Worm (Caenorhabditis elegans): ENCODE measurements around the gene srw-7.

srw-7 gene

ce11 chrV:3766904-3767303, 39.2 kb upstream of the srw-7 start, which contains the start of gene Y39H10A.1:
Y39H10A.1 (plus strand) TSS chrV:3767204.
- TF ChIP-seq dve-1 (tag; optimal IDR thresholded peaks at IDR 0.05) (no peak), eyg-1 (tag; optimal IDR thresholded peaks at IDR 0.05) (no peak), unc-3 (GFP tag; conservative IDR thresholded peaks at IDR 0.05) (no peak), unc-3 (tag; optimal IDR thresholded peaks at IDR 0.05) (no peak), sox-4 (tag; optimal IDR thresholded peaks at IDR 0.05) (no peak)

ce11 chrV:3768270-3768669, 37.8 kb upstream of the srw-7 start, which contains the start of gene R08E5.4:
R08E5.4 (plus strand) TSS chrV:3768570.
- no peak for TF ChIP-seq Y22D7AL.16 (tag; optimal IDR thresholded peaks at IDR 0.05)
- no peak for TF ChIP-seq sox-2 (GFP tag; IDR thresholded peaks at IDR 0.05)
- TF ChIP-seq lim-6 (tag; optimal IDR thresholded peaks at IDR 0.05): no peak
- no peak for TF ChIP-seq unc-86 (tag; optimal IDR thresholded peaks at IDR 0.05)
- TF ChIP-seq dve-1 (tag; optimal IDR thresholded peaks at IDR 0.05): no peak
- TF ChIP-seq ceh-48 (tag; optimal IDR thresholded peaks at IDR 0.05): no peak
- no peak for TF ChIP-seq elt-2 (tag; optimal IDR thresholded peaks at IDR 0.05)
- TF ChIP-seq ceh-19 (GFP tag; optimal IDR thresholded peaks at IDR 0.05): no peak

ce11 chrV:3771437-3772256, 34.4 kb upstream of the srw-7 start, which contains the start of the genes R08E5.1 and rips-1:
R08E5.1 (minus strand) TSS chrV:3771518.
rips-1 (plus strand) TSS chrV:3772021.
- TF ChIP-seq ztf-16 (tag; optimal IDR thresholded peaks at IDR 0.05): no peak
- TF ChIP-seq nfya-1 (tag; optimal IDR thresholded peaks at IDR 0.05): no peak

ce11 chrV:3773618-3774017, 32.4 kb upstream of the srw-7 start:
- no peak for TF ChIP-seq nhr-11 (tag; optimal IDR thresholded peaks at IDR 0.05)
- TF ChIP-seq sox-4 (tag; optimal IDR thresholded peaks at IDR 0.05): no peak
- no peak for TF ChIP-seq unc-55 (GFP tag; optimal IDR thresholded peaks at IDR 0.05)
- TF ChIP-seq ceh-48 (tag; optimal IDR thresholded peaks at IDR 0.05): no peak
- TF ChIP-seq pqm-1 (tag; optimal IDR thresholded peaks at IDR 0.05): no peak
- TF ChIP-seq dve-1 (tag; optimal IDR thresholded peaks at IDR 0.05): no peak
- TF ChIP-seq eyg-1 (tag; optimal IDR thresholded peaks at IDR 0.05): no peak
- no peak for TF ChIP-seq zip-5 (tag; optimal IDR thresholded peaks at IDR 0.05)
- no peak for TF ChIP-seq elt-2 (tag; optimal IDR thresholded peaks at IDR 0.05)
- TF ChIP-seq pros-1 (tag; optimal IDR thresholded peaks at IDR 0.05): no peak
- TF ChIP-seq hlh-30 (tag; optimal IDR thresholded peaks at IDR 0.05; ENCODE audit: insufficient read depth): no peak
- no peak for TF ChIP-seq T23F11.4 (GFP tag; optimal IDR thresholded peaks at IDR 0.05)
- no peak for TF ChIP-seq ahr-1 (tag; optimal IDR thresholded peaks at IDR 0.05)
- no peak for TF ChIP-seq ceh-14 (tag; optimal IDR thresholded peaks at IDR 0.05)
- no peak for TF ChIP-seq ceh-2 (tag; optimal IDR thresholded peaks at IDR 0.05)
- no peak for TF ChIP-seq ceh-19 (GFP tag; optimal IDR thresholded peaks at IDR 0.05)
- TF ChIP-seq pax-1 (tag; optimal IDR thresholded peaks at IDR 0.05): no peak

ce11 chrV:3774653-3775052, 31.4 kb upstream of the srw-7 start:
- TF ChIP-seq ceh-14 (tag; optimal IDR thresholded peaks at IDR 0.05) (no peak), pros-1 (tag; optimal IDR thresholded peaks at IDR 0.05) (no peak), ceh-30 (tag; optimal IDR thresholded peaks at IDR 0.05) (no peak), unc-42 (tag; optimal IDR thresholded peaks at IDR 0.05) (no peak), fax-1 (tag; optimal IDR thresholded peaks at IDR 0.05) (no peak)

ce11 chrV:3776086-3776589, 29.9 kb upstream of the srw-7 start, which contains the start of gene cysl-3:
cysl-3 (minus strand) TSS chrV:3776136.
- TF ChIP-seq npax-4 (tag; optimal IDR thresholded peaks at IDR 0.05): no peak
- TF ChIP-seq nhr-232 (tag; optimal IDR thresholded peaks at IDR 0.05): no peak
- TF ChIP-seq unc-42 (tag; optimal IDR thresholded peaks at IDR 0.05): no peak
- TF ChIP-seq pha-2 (tag; optimal IDR thresholded peaks at IDR 0.05): no peak
- no peak for TF ChIP-seq elt-2 (tag; optimal IDR thresholded peaks at IDR 0.05)
- TF ChIP-seq ceh-48 (tag; optimal IDR thresholded peaks at IDR 0.05): no peak
- TF ChIP-seq ceh-14 (tag; optimal IDR thresholded peaks at IDR 0.05): no peak
- no peak for TF ChIP-seq hlh-8 (tag; optimal IDR thresholded peaks at IDR 0.05)
- no peak for TF ChIP-seq pros-1 (tag; optimal IDR thresholded peaks at IDR 0.05)
- no peak for TF ChIP-seq Y22D7AL.16 (tag; optimal IDR thresholded peaks at IDR 0.05)
- TF ChIP-seq sox-4 (tag; optimal IDR thresholded peaks at IDR 0.05): no peak
- TF ChIP-seq ceh-31 (tag; optimal IDR thresholded peaks at IDR 0.05): no peak
- no peak for TF ChIP-seq sox-2 (GFP tag; IDR thresholded peaks at IDR 0.05)
- no peak for TF ChIP-seq madf-2 (tag; optimal IDR thresholded peaks at IDR 0.05)
- no peak for TF ChIP-seq ahr-1 (tag; optimal IDR thresholded peaks at IDR 0.05)
- no peak for TF ChIP-seq ceh-30 (tag; optimal IDR thresholded peaks at IDR 0.05)
- no peak for TF ChIP-seq dve-1 (tag; optimal IDR thresholded peaks at IDR 0.05)
